Fruit fly (Drosophila melanogaster) whole organism, pupa: ENCODE results near the gene CG43185.

Experiments used
- CG10348 ChIP-seq: fragments of 200-800 bp; sonication (Bioruptor generic); IDR thresholded peaks from 2 replicates; pipeline ENCODE4 v1.3.6; 2022; ENCODE audit warnings: missing biosample characterization, missing genetic modification characterization
- CG12605 ChIP-seq: fragments of 200-800 bp; sonication (Bioruptor generic); IDR thresholded peaks from 2 replicates; pipeline ENCODE4 v1.3.6; 2022; ENCODE audit warnings: missing biosample characterization, missing genetic modification characterization
- CG13204 ChIP-seq: fragments of 200-800 bp; sonication (Bioruptor generic); optimal IDR thresholded peaks from 2 replicates; lab custom pipeline; 2018; ENCODE audit warnings: missing biosample characterization, mild to moderate bottlenecking, missing genetic modification characterization, moderate library complexity
- CG15710 ChIP-seq: fragments of 200-800 bp; sonication (Bioruptor generic); optimal IDR thresholded peaks from 2 replicates; lab custom pipeline; 2018; ENCODE audit warnings: missing biosample characterization, mild to moderate bottlenecking, missing genetic modification characterization, moderate library complexity
- CG17806 ChIP-seq: fragments of 200-800 bp; sonication (Bioruptor generic); optimal IDR thresholded peaks from 2 replicates; lab custom pipeline; 2018; ENCODE audit warnings: missing biosample characterization, mild to moderate bottlenecking, missing genetic modification characterization, moderate library complexity
- CG32121 ChIP-seq: fragments of 200-800 bp; sonication (Bioruptor generic); IDR thresholded peaks from 2 replicates; pipeline ENCODE4 v1.3.6; 2022; ENCODE audit warnings: missing biosample characterization, missing genetic modification characterization
- CG34367 ChIP-seq: fragments of 200-800 bp; sonication (Bioruptor generic); optimal IDR thresholded peaks from 2 replicates; lab custom pipeline; 2018; ENCODE audit warnings: missing biosample characterization, mild to moderate bottlenecking, missing genetic modification characterization
- CG4496 ChIP-seq: fragments of 200-800 bp; sonication (Bioruptor generic); IDR thresholded peaks from 3 replicates; pipeline ENCODE4 v1.3.6; 2022; ENCODE audit warnings: missing biosample characterization, missing genetic modification characterization
- CG8301 ChIP-seq: fragments of 200-800 bp; sonication (Bioruptor generic); optimal IDR thresholded peaks from 2 replicates; lab custom pipeline; 2018; ENCODE audit warnings: missing biosample characterization, mild to moderate bottlenecking, missing genetic modification characterization
- CG9948 ChIP-seq: fragments of 200-800 bp; sonication (Bioruptor generic); optimal IDR thresholded peaks from 2 replicates; lab custom pipeline; 2018; ENCODE audit warnings: missing biosample characterization, mild to moderate bottlenecking, missing genetic modification characterization, moderate library complexity
- D1 ChIP-seq: fragments of 200-800 bp; sonication (Bioruptor generic); optimal IDR thresholded peaks from 2 replicates; lab custom pipeline; 2018; ENCODE audit warnings: missing biosample characterization, mild to moderate bottlenecking, missing genetic modification characterization, moderate library complexity
- EcR ChIP-seq: fragments of 200-800 bp; sonication (Bioruptor generic); optimal IDR thresholded peaks from 3 replicates; lab custom pipeline; 2019; ENCODE audit warnings: missing biosample characterization, missing genetic modification characterization, mild to moderate bottlenecking, moderate library complexity, missing genetic modification reagents
- Pif1A ChIP-seq: fragments of 200-800 bp; sonication (Bioruptor generic); optimal IDR thresholded peaks from 3 replicates; lab custom pipeline; 2016; ENCODE audit warnings: missing biosample characterization, missing genetic modification characterization
- Pif1B ChIP-seq: fragments of 200-800 bp; sonication (Bioruptor generic); optimal IDR thresholded peaks from 3 replicates; lab custom pipeline; 2016; ENCODE audit warnings: missing biosample characterization, missing genetic modification characterization
- Snoo ChIP-seq: fragments of 200-800 bp; sonication (Bioruptor generic); optimal IDR thresholded peaks from 3 replicates; lab custom pipeline; 2017; ENCODE audit warnings: missing biosample characterization, mild to moderate bottlenecking, missing genetic modification characterization, inconsistent platforms
- fd96Ca ChIP-seq: fragments of 200-800 bp; sonication (Bioruptor generic); IDR thresholded peaks from 3 replicates; pipeline ENCODE4 v1.3.6; 2022; ENCODE audit warnings: missing biosample characterization, missing genetic modification characterization
- gl ChIP-seq: fragments of 200-800 bp; sonication (Bioruptor generic); optimal IDR thresholded peaks from 2 replicates; lab custom pipeline; 2018; ENCODE audit warnings: missing biosample characterization, mild to moderate bottlenecking, missing genetic modification characterization
- rn ChIP-seq: fragments of 200-800 bp; sonication (Bioruptor generic); IDR thresholded peaks from 2 replicates; pipeline ENCODE4 v1.3.6; 2022; ENCODE audit warnings: missing biosample characterization, missing genetic modification characterization

Gene CG43185

DNA sequence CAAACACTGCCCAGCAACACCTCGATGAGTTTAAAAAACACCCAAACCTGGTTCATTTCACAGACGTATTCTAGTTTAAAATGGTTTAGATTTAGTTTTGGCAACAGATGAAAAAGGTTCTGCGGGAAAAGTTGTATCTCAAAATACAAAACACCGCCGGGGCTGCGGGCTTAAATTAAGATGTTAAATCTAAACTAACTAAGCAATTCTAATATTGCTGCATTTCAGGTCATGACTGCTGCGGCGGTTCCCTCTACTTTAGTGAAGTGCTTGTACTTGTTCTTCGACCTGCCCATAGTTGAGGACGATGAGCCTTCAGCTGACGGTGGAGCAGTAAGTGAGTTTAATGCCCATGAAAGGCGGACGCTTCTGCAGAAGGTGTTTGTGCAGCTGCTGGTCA lies 25.5 kb downstream of the CG43185 start, which contains the start of gene CG14000:
TSS of gene CG14000 (minus strand) at position 101 of the 400 bp plus-strand sequence.
- TF ChIP-seq Snoo (tag; lab: Kevin White, UChicago), result no peak
- no peak for TF ChIP-seq CG34367 (tag; lab: Kevin White, UChicago)
- no peak for TF ChIP-seq CG8301 (tag; lab: Kevin White, UChicago)
- TF ChIP-seq CG9948 (tag; lab: Kevin White, UChicago), result no peak
- TF ChIP-seq CG15710 (tag; lab: Kevin White, UChicago), result no peak
- TF ChIP-seq rn, result no peak
- TF ChIP-seq CG13204 (GFP tag; lab: Kevin White, UChicago), result no peak
- no peak for TF ChIP-seq Pif1B
- no peak for TF ChIP-seq CG10348
- no peak for TF ChIP-seq CG12605
- no peak for TF ChIP-seq CG32121 (GFP tag; lab: Robert Waterston, UW)
- no peak for TF ChIP-seq fd96Ca (GFP tag; lab: Robert Waterston, UW)
- TF ChIP-seq Pif1A, result no peak
- no peak for TF ChIP-seq D1
- no peak for TF ChIP-seq gl

DNA sequence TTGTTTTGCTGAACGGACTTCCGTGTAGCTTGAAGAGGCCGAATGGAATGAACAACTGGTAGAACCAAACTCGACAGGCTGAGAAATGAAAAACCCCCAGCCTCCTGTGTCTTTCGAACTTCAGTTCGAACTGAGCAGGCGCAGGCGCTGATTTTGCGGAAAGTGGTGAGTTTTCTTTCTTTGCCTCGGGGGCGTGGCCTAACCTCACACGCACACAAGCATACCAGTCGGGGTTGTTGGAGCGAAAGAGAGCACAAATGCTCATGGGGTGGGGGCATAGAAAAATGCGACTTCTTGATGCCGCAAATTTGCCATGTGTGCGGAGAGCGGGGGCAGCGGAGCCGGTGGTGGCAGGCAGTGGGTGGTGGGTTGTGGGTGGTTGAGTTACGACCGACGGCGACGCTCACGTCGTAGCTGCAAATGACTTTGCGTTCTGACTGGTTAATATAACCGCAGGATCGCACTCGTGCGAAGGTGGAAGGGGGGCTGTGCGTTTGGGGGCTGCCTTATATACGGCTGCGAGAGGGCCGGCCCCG lies 39.0 kb downstream of the CG43185 start, which contains the start of gene CG9016:
TSS of gene CG9016 (minus strand) at position 51 of the 536 bp plus-strand sequence.
- TF ChIP-seq CG17806 (no peak), Pif1A (no peak), gl (no peak), CG13204 (GFP tag; lab: Kevin White, UChicago) (no peak), EcR (GFP tag; lab: Kevin White, UChicago) (no peak), CG34367 (tag; lab: Kevin White, UChicago) (no peak), Snoo (tag; lab: Kevin White, UChicago) (no peak), CG15710 (tag; lab: Kevin White, UChicago) (no peak), CG4496 (no peak), CG10348 (no peak), D1 (no peak), fd96Ca (GFP tag; lab: Robert Waterston, UW) (no peak), CG8301 (tag; lab: Kevin White, UChicago) (no peak), CG12605 (no peak)

DNA sequence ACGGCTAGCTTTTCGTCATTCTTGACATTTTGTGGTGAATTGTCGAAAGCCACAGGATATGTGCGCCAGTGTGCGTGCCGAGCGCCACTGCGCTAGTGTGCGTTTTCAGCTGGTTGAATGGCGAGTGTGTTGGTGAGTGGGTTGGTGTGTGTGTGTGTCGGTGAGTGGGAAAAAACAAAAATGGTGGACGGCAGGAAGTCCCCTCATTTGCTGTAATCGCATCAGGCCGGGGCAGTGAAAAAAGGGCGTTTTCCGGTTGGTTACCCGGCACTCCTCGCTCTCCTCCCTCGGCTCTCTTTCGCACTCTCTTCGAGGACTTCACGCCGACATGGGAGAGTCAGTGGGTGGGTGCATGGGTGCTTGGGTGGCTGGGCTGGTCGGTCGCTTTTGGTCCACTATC lies 40.5 kb downstream of the CG43185 start:
- no peak for TF ChIP-seq CG13204 (GFP tag; lab: Kevin White, UChicago)
- no peak for TF ChIP-seq fd96Ca (GFP tag; lab: Robert Waterston, UW)
- no peak for TF ChIP-seq Pif1A
- TF ChIP-seq D1, result no peak
- TF ChIP-seq CG17806, result no peak
- TF ChIP-seq CG12605, result no peak
- TF ChIP-seq CG15710 (tag; lab: Kevin White, UChicago), result no peak
- no peak for TF ChIP-seq CG34367 (tag; lab: Kevin White, UChicago)
- TF ChIP-seq CG4496, result no peak
- no peak for TF ChIP-seq gl
- no peak for TF ChIP-seq EcR (GFP tag; lab: Kevin White, UChicago)
- TF ChIP-seq CG8301 (tag; lab: Kevin White, UChicago), result no peak
- no peak for TF ChIP-seq Snoo (tag; lab: Kevin White, UChicago)
- TF ChIP-seq, all 21 proteins: peak for 0

DNA sequence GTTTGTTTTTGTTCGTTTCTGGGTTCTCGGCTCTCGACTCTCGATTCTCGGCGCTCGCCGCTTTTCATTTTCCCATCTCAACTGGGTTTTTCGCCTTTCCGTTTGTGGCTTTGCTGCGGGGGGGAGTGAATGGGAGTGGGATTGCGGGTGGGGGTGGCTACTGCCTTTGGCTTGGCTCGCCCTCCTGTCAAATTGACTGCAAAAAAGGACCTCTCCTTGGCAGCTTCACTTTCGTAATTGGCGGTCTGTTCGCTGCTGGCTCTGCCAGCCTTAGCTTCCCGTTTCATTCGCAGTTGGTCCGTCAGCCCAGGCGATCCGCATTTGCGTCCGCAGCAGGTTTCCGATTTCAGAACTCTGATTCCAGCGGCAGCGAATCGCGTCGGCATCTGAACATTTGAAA lies 40.9 kb downstream of the CG43185 start, which contains the start of gene dsf:
TSS of gene dsf (plus strand) at position 301 of the 400 bp plus-strand sequence.
- TF ChIP-seq CG8301 (tag; lab: Kevin White, UChicago), result no peak
- TF ChIP-seq CG17806, result no peak

DNA sequence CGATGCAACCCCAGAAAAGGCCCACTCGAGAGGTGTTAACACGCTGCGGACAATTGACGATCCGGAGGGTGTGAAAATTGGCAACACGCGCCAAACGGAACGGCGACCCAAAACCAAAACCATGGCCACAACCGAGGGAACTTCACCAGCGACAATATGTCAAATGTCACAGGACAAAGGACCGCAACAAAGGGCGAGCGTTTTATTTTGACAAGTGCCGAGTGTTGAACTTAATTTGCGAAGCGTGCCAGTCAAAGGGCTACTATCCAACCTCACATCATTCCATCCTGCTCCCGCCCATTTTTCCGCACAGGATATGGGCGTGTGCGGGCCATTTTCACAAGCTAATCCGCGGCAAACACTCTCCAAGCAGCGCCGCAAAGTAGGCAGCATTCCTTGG lies 42.7 kb downstream of the CG43185 start:
- no peak for TF ChIP-seq CG13204 (GFP tag; lab: Kevin White, UChicago)
